Worm (Caenorhabditis elegans) whole organism, L3 larva: ENCODE data around the gene M01H9.2.

Experiments
- R02D3.7 ChIP-seq: fragments of 150-350 bp; optimal IDR thresholded peaks from 2 replicates; lab custom pipeline; 2014; ENCODE audit warnings: missing biosample characterization, missing genetic modification characterization
- aly-2 ChIP-seq: fragments of 150-350 bp; optimal IDR thresholded peaks from 2 replicates; lab custom pipeline; 2014; ENCODE audit warnings: missing biosample characterization, missing genetic modification characterization
- ceh-16 ChIP-seq: sonication (generic microtip); optimal IDR thresholded peaks from 2 replicates; lab custom pipeline; 2017; ENCODE audit warnings: missing biosample characterization, missing genetic modification characterization
- ceh-28 ChIP-seq: fragments of 150-350 bp; optimal IDR thresholded peaks from 2 replicates; lab custom pipeline; 2014; ENCODE audit warnings: missing biosample characterization, missing genetic modification reagents, missing genetic modification characterization
- ceh-9 ChIP-seq: sonication (generic microtip); optimal IDR thresholded peaks from 2 replicates; lab custom pipeline; 2018; ENCODE audit warnings: missing biosample characterization, missing genetic modification characterization
- daf-12 ChIP-seq: fragments of 150-350 bp; optimal IDR thresholded peaks from 2 replicates; lab custom pipeline; 2014; ENCODE audit warnings: missing biosample characterization, missing genetic modification reagents, missing genetic modification characterization
- egl-27 ChIP-seq: sonication (generic microtip); optimal IDR thresholded peaks from 4 replicates; lab custom pipeline; 2017; ENCODE audit warnings: missing biosample characterization, missing genetic modification reagents, missing genetic modification characterization
- elt-1 ChIP-seq: fragments of 150-350 bp; optimal IDR thresholded peaks from 2 replicates; lab custom pipeline; 2014; ENCODE audit warnings: missing biosample characterization, missing genetic modification characterization
- elt-2 ChIP-seq: sonication (generic microtip); optimal IDR thresholded peaks from 2 replicates; lab custom pipeline; 2016; ENCODE audit warnings: missing genetic modification reagents, mild to moderate bottlenecking, missing genetic modification characterization, missing compliant biosample characterization
- fkh-10 ChIP-seq: sonication (generic microtip); optimal IDR thresholded peaks from 2 replicates; lab custom pipeline; 2017; ENCODE audit warnings: missing biosample characterization, missing genetic modification reagents, missing genetic modification characterization
- fkh-2 ChIP-seq: fragments of 150-350 bp; optimal IDR thresholded peaks from 2 replicates; lab custom pipeline; 2014; ENCODE audit warnings: missing biosample characterization, missing genetic modification reagents, missing genetic modification characterization
- hmg-11 ChIP-seq: sonication (generic microtip); optimal IDR thresholded peaks from 2 replicates; lab custom pipeline; 2016; ENCODE audit warnings: missing genetic modification characterization, missing compliant biosample characterization
- jun-1 ChIP-seq: fragments of 150-350 bp; optimal IDR thresholded peaks from 2 replicates; lab custom pipeline; 2014; ENCODE audit warnings: missing biosample characterization, missing genetic modification reagents, missing genetic modification characterization
- lin-15B ChIP-seq: fragments of 150-350 bp; optimal IDR thresholded peaks from 2 replicates; lab custom pipeline; 2014; ENCODE audit warnings: missing biosample characterization, missing genetic modification characterization
- lsy-12 ChIP-seq: sonication (generic microtip); optimal IDR thresholded peaks from 2 replicates; lab custom pipeline; 2016; ENCODE audit warnings: mild to moderate bottlenecking, missing genetic modification characterization, missing compliant biosample characterization
- mdl-1 ChIP-seq: fragments of 150-350 bp; optimal IDR thresholded peaks from 2 replicates; lab custom pipeline; 2014; ENCODE audit warnings: missing biosample characterization, missing genetic modification characterization
- mml-1 ChIP-seq: fragments of 150-350 bp; sonication (generic microtip); optimal IDR thresholded peaks from 3 replicates; lab custom pipeline; 2014; ENCODE audit warnings: missing biosample characterization, missing genetic modification characterization
- nhr-12 ChIP-seq: fragments of 150-350 bp; optimal IDR thresholded peaks from 2 replicates; lab custom pipeline; 2014; ENCODE audit warnings: missing biosample characterization, missing genetic modification characterization
- nhr-28 ChIP-seq: fragments of 150-350 bp; optimal IDR thresholded peaks from 2 replicates; lab custom pipeline; 2014; ENCODE audit warnings: missing biosample characterization, missing genetic modification characterization
- nhr-76 ChIP-seq: fragments of 150-350 bp; sonication (generic microtip); optimal IDR thresholded peaks from 5 replicates; lab custom pipeline; 2014; ENCODE audit warnings: missing biosample characterization, missing genetic modification characterization
- pha-4 ChIP-seq: fragments of 150-350 bp; optimal IDR thresholded peaks from 2 replicates; lab custom pipeline; 2014; ENCODE audit warnings: missing biosample characterization, missing genetic modification reagents, missing genetic modification characterization
- pqm-1 ChIP-seq: fragments of 150-350 bp; optimal IDR thresholded peaks from 2 replicates; lab custom pipeline; 2017; ENCODE audit warnings: missing biosample characterization, missing genetic modification characterization, inconsistent platforms
- sea-2 ChIP-seq: fragments of 150-350 bp; sonication (generic microtip); optimal IDR thresholded peaks from 4 replicates; lab custom pipeline; 2014; ENCODE audit warnings: missing biosample characterization, missing genetic modification reagents, missing genetic modification characterization
- snpc-4 ChIP-seq: fragments of 150-350 bp; optimal IDR thresholded peaks from 2 replicates; lab custom pipeline; 2014; ENCODE audit warnings: missing biosample characterization, missing genetic modification characterization
- tbx-2 ChIP-seq: sonication (generic microtip); optimal IDR thresholded peaks from 2 replicates; lab custom pipeline; 2016; ENCODE audit warnings: mild to moderate bottlenecking, missing genetic modification characterization, missing compliant biosample characterization
- unc-39 ChIP-seq: sonication (generic microtip); optimal IDR thresholded peaks from 4 replicates; lab custom pipeline; 2017; ENCODE audit warnings: missing biosample characterization, missing genetic modification characterization
- zag-1 ChIP-seq: fragments of 150-350 bp; optimal IDR thresholded peaks from 2 replicates; lab custom pipeline; 2014; ENCODE audit warnings: missing biosample characterization, missing genetic modification characterization

The M01H9.2 gene

DNA sequence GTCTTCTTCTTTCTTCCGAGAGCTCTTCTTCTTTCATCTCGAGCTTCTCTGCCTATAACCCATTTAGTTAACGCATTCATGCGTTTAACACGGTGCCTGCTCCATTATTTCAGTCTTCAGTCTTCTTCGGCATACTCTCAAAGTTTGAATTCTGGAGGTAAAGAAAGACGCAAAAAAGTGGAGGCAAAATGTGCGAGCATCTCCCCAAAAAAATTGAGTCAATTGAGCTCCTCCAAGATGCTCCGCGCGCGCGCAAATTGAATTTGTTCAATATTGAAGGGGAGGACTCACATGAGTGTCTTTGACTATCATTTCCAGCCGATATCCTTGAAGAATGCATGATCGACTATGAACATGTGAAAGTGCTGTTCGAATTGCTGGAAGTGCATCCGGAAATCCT, 42.0 kb upstream of the M01H9.2 start:
- TF ChIP-seq elt-1 (tag; lab: Kevin White, UChicago) = no peak
- peak; percentile 47 for TF ChIP-seq fkh-10 (GFP tag; lab: Kevin White, UChicago)

- TF ChIP-seq ceh-16 (tag; lab: Kevin White, UChicago) = no peak
- TF ChIP-seq egl-27 = no peak
- TF ChIP-seq mml-1 (tag; lab: Kevin White, UChicago) = no peak
- no peak for TF ChIP-seq snpc-4 (tag; lab: Kevin White, UChicago)
- no peak for TF ChIP-seq unc-39 (tag; lab: Kevin White, UChicago)
- TF ChIP-seq nhr-28 (tag; lab: Kevin White, UChicago) = no peak
- TF ChIP-seq pha-4 (tag; lab: Kevin White, UChicago) = no peak
- no peak for TF ChIP-seq lsy-12
- no peak for TF ChIP-seq tbx-2 (tag; lab: Kevin White, UChicago)
- TF ChIP-seq daf-12 (tag; lab: Kevin White, UChicago) = no peak
- TF ChIP-seq mdl-1 (tag; lab: Kevin White, UChicago) = no peak
- no peak for TF ChIP-seq lin-15B (tag; lab: Kevin White, UChicago)
- TF ChIP-seq R02D3.7 (tag; lab: Kevin White, UChicago) = no peak
- no peak for TF ChIP-seq jun-1 (tag; lab: Kevin White, UChicago)
- TF ChIP-seq nhr-76 = no peak
These were observed 27.2 kb upstream of the M01H9.2 start, which contains the start of gene ZK180.7 for ce11 chrIV:4490148-4490652. Gene ZK180.7 (plus strand): TSS chrIV:4490542.

- TF ChIP-seq sea-2 (GFP tag; lab: Kevin White, UChicago) (no peak), pha-4 (tag; lab: Kevin White, UChicago) (peak; percentile 36), pqm-1 (tag; lab: Kevin White, UChicago) (peak; percentile 86), elt-2 (tag; lab: Kevin White, UChicago) (peak; percentile 82), tbx-2 (tag; lab: Kevin White, UChicago) (no peak), nhr-76 (no peak)
- TF ChIP-seq, all 47 proteins: peak for 3
These were observed 23.7 kb upstream of the M01H9.2 start, which contains the start of gene trx-3 for ce11 chrIV:4486738-4487137. Gene trx-3 (plus strand): TSS chrIV:4487028.

DNA sequence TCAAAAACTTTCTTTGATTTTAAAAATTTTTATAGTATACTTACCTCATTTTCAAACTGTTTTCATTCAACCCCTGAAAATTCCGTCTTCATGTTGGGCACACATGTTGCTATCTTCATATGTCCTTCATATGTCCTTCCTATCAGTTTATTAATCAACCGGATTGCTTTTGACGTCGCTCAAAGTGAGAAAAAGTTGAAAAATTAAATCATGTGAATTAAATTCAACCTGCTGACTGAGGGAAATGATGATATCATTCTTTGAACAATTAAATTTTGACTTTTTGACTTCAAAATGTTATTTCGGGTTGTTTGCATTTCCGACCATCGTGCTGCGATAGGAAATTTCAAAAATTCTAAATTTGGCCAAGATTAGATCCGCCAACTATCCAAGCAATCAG, 21.5 kb upstream of the M01H9.2 start:
- TF ChIP-seq pqm-1 (tag; lab: Kevin White, UChicago) = peak; percentile 78
- no peak for TF ChIP-seq lin-15B (tag; lab: Kevin White, UChicago)
- peak; percentile 73 for TF ChIP-seq elt-2 (tag; lab: Kevin White, UChicago)

- TF ChIP-seq jun-1 (tag; lab: Kevin White, UChicago) (peak; percentile 70), pqm-1 (tag; lab: Kevin White, UChicago) (peak; percentile 82), fkh-10 (GFP tag; lab: Kevin White, UChicago) (no peak), ceh-28 (tag; lab: Kevin White, UChicago) (peak; percentile 60), fkh-2 (tag; lab: Kevin White, UChicago) (no peak), hmg-11 (no peak), pha-4 (tag; lab: Kevin White, UChicago) (peak; percentile 55), elt-2 (tag; lab: Kevin White, UChicago) (peak; percentile 97)
These were observed 19.5 kb upstream of the M01H9.2 start, which contains the start of gene M01H9.4 for ce11 chrIV:4482531-4482930. Gene M01H9.4 (minus strand): TSS chrIV:4482909.

DNA sequence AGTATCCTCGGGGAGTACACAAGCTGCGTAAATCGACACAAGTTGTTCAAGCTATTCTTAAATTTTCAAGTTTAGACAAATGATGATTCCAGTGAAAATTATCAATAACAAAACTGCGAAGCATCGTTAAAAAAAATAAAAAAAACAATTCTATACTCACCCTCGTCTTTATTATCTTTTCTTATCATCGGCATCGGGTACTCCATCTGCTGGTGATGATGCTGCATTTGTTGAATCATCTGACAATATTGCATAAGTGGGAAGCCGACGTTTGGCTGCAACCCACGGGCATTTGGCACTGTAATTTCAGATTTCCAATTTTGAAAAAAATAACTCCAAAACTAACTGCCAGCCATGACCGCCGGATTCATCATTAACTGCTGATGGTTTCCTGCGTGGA, 18.3 kb upstream of the M01H9.2 start:
- TF ChIP-seq elt-1 (tag; lab: Kevin White, UChicago) (no peak), elt-2 (tag; lab: Kevin White, UChicago) (peak; percentile 59), pqm-1 (tag; lab: Kevin White, UChicago) (peak; percentile 22)
- TF ChIP-seq, all 47 proteins: peak for 2

- TF ChIP-seq ceh-9 (no peak), zag-1 (no peak), nhr-76 (no peak), nhr-12 (tag; lab: Kevin White, UChicago) (no peak), fkh-2 (tag; lab: Kevin White, UChicago) (no peak), pqm-1 (tag; lab: Kevin White, UChicago) (no peak), unc-39 (tag; lab: Kevin White, UChicago) (no peak), pha-4 (tag; lab: Kevin White, UChicago) (no peak), mdl-1 (tag; lab: Kevin White, UChicago) (no peak), aly-2 (no peak), fkh-10 (GFP tag; lab: Kevin White, UChicago) (no peak)
These were observed 17.0 kb upstream of the M01H9.2 start, which contains the start of gene M01H9.10 for ce11 chrIV:4480027-4480426. Gene M01H9.10 (minus strand): TSS chrIV:4480127.
